Fruit fly (Drosophila melanogaster) whole organism, pupa: ENCODE data around the gene CG46307.

Experiments
- CG12605 ChIP-seq: fragments of 200-800 bp; sonication (Bioruptor generic); IDR thresholded peaks from 2 replicates; pipeline ENCODE4 v1.3.6; 2022; ENCODE audit warnings: missing biosample characterization, missing genetic modification characterization
- CG14655 ChIP-seq: fragments of 200-800 bp; sonication (Bioruptor generic); optimal IDR thresholded peaks from 3 replicates; lab custom pipeline; 2017; ENCODE audit warnings: mild to moderate bottlenecking, missing biosample characterization, missing genetic modification reagents, missing genetic modification characterization
- CG17806 ChIP-seq: fragments of 200-800 bp; sonication (Bioruptor generic); optimal IDR thresholded peaks from 2 replicates; lab custom pipeline; 2018; ENCODE audit warnings: missing biosample characterization, mild to moderate bottlenecking, missing genetic modification characterization, moderate library complexity
- CG32121 ChIP-seq: fragments of 200-800 bp; sonication (Bioruptor generic); IDR thresholded peaks from 2 replicates; pipeline ENCODE4 v1.3.6; 2022; ENCODE audit warnings: missing biosample characterization, missing genetic modification characterization
- CG34367 ChIP-seq: fragments of 200-800 bp; sonication (Bioruptor generic); optimal IDR thresholded peaks from 2 replicates; lab custom pipeline; 2018; ENCODE audit warnings: missing biosample characterization, mild to moderate bottlenecking, missing genetic modification characterization
- CG8301 ChIP-seq: fragments of 200-800 bp; sonication (Bioruptor generic); optimal IDR thresholded peaks from 2 replicates; lab custom pipeline; 2018; ENCODE audit warnings: missing biosample characterization, mild to moderate bottlenecking, missing genetic modification characterization
- CG9948 ChIP-seq: fragments of 200-800 bp; sonication (Bioruptor generic); optimal IDR thresholded peaks from 2 replicates; lab custom pipeline; 2018; ENCODE audit warnings: missing biosample characterization, mild to moderate bottlenecking, missing genetic modification characterization, moderate library complexity
- EcR ChIP-seq: fragments of 200-800 bp; sonication (Bioruptor generic); optimal IDR thresholded peaks from 3 replicates; lab custom pipeline; 2019; ENCODE audit warnings: missing biosample characterization, missing genetic modification characterization, mild to moderate bottlenecking, moderate library complexity, missing genetic modification reagents
- fd96Ca ChIP-seq: fragments of 200-800 bp; sonication (Bioruptor generic); IDR thresholded peaks from 3 replicates; pipeline ENCODE4 v1.3.6; 2022; ENCODE audit warnings: missing biosample characterization, missing genetic modification characterization
- gl ChIP-seq: fragments of 200-800 bp; sonication (Bioruptor generic); optimal IDR thresholded peaks from 2 replicates; lab custom pipeline; 2018; ENCODE audit warnings: missing biosample characterization, mild to moderate bottlenecking, missing genetic modification characterization
- rn ChIP-seq: fragments of 200-800 bp; sonication (Bioruptor generic); IDR thresholded peaks from 2 replicates; pipeline ENCODE4 v1.3.6; 2022; ENCODE audit warnings: missing biosample characterization, missing genetic modification characterization

dm6 chr2L:21158554-21158953 is 54.2 kb downstream of the CG46307 start, which contains the start of the genes Coq3 and Pld3:
- TF ChIP-seq CG14655 (GFP tag; lab: Kevin White, UChicago) (no peak), CG17806 (tag; lab: Kevin White, UChicago) (peak; percentile 92), CG12605 (peak; percentile 80), fd96Ca (GFP tag; lab: Robert Waterston, UW) (peak; percentile 93), CG8301 (tag; lab: Kevin White, UChicago) (peak; percentile 89), CG9948 (peak; percentile 84), CG32121 (peak; percentile 91), EcR (GFP tag; lab: Kevin White, UChicago) (peak; percentile 14), gl (tag; lab: Kevin White, UChicago) (peak; percentile 79), CG34367 (tag; lab: Kevin White, UChicago) (peak; percentile 83), rn (GFP tag; lab: Robert Waterston, UW) (peak; percentile 82)
